Worm (Caenorhabditis elegans): ENCODE data around the gene srv-25.
"Not testable (repeated sequence)": the region's sequence is repeated elsewhere in the genome, so short reads cannot be mapped to it uniquely, and the experiment has no call there.

srv-25 gene

ce11 chrIV:6253000-6253399, 50.5 kb downstream of the srv-25 start, which contains the start of gene T13A10.2:
Gene T13A10.2 (plus strand): TSS chrIV:6253300.
- TF ChIP-seq nhr-28 (tag; optimal IDR thresholded peaks at IDR 0.05); lsy-2 (tag; optimal IDR thresholded peaks at IDR 0.05); elt-1 (tag; optimal IDR thresholded peaks at IDR 0.05; ENCODE audit: borderline replicate concordance, insufficient read depth): not testable (repeated sequence)
